Fruit fly (Drosophila melanogaster) whole organism, adult: ENCODE data around the gene Cpr64Aa.

ENCODE experiments used
- CG11617 ChIP-seq: fragments of 200-800 bp; sonication (Bioruptor generic); optimal IDR thresholded peaks from 2 replicates; lab custom pipeline; 2017; ENCODE audit warnings: mild to moderate bottlenecking, missing biosample characterization, missing genetic modification reagents, missing genetic modification characterization
- CG12768 ChIP-seq: fragments of 200-800 bp; sonication (Bioruptor generic); optimal IDR thresholded peaks from 2 replicates; lab custom pipeline; 2017; ENCODE audit warnings: missing biosample characterization, missing genetic modification characterization, mild to moderate bottlenecking, moderate library complexity, missing genetic modification reagents
- CG14711 ChIP-seq: fragments of 200-800 bp; sonication (Bioruptor generic); optimal IDR thresholded peaks from 2 replicates; lab custom pipeline; 2018; ENCODE audit warnings: missing biosample characterization, mild to moderate bottlenecking, missing genetic modification characterization, moderate library complexity
- CG1620 ChIP-seq: fragments of 200-800 bp; sonication (Bioruptor generic); optimal IDR thresholded peaks from 2 replicates; lab custom pipeline; 2016; ENCODE audit warnings: missing biosample characterization, missing genetic modification characterization
- CG33017 ChIP-seq: fragments of 200-800 bp; sonication (Bioruptor generic); optimal IDR thresholded peaks from 2 replicates; lab custom pipeline; 2018; ENCODE audit warnings: missing biosample characterization, mild to moderate bottlenecking, missing genetic modification characterization, moderate library complexity
- CG5204 ChIP-seq: fragments of 200-800 bp; sonication (Bioruptor generic); optimal IDR thresholded peaks from 2 replicates; lab custom pipeline; 2016; ENCODE audit warnings: missing biosample characterization, missing genetic modification characterization
- CG7045 ChIP-seq: fragments of 200-800 bp; sonication (Bioruptor generic); optimal IDR thresholded peaks from 2 replicates; lab custom pipeline; 2017; ENCODE audit warnings: missing biosample characterization, mild to moderate bottlenecking, missing genetic modification characterization
- CG7101 ChIP-seq: fragments of 200-800 bp; sonication (Bioruptor generic); optimal IDR thresholded peaks from 2 replicates; lab custom pipeline; 2018; ENCODE audit warnings: missing biosample characterization, mild to moderate bottlenecking, missing genetic modification characterization, moderate library complexity
- Clk ChIP-seq: fragments of 200-800 bp; sonication (Bioruptor generic); optimal IDR thresholded peaks from 2 replicates; lab custom pipeline; 2017; ENCODE audit warnings: missing biosample characterization, missing genetic modification characterization
- Crg-1 ChIP-seq: fragments of 200-800 bp; sonication (Bioruptor generic); optimal IDR thresholded peaks from 2 replicates; lab custom pipeline; 2016; ENCODE audit warnings: missing biosample characterization, missing genetic modification characterization
- Hr96 ChIP-seq: fragments of 200-800 bp; sonication (Bioruptor generic); optimal IDR thresholded peaks from 2 replicates; lab custom pipeline; 2016; ENCODE audit warnings: missing biosample characterization, missing genetic modification characterization
- Mnt ChIP-seq: fragments of 200-800 bp; sonication (Bioruptor generic); optimal IDR thresholded peaks from 2 replicates; lab custom pipeline; 2016; ENCODE audit warnings: missing biosample characterization, mild to moderate bottlenecking, missing genetic modification characterization
- bab1 ChIP-seq: fragments of 200-800 bp; sonication (Bioruptor generic); optimal IDR thresholded peaks from 3 replicates; lab custom pipeline; 2019; ENCODE audit warnings: missing biosample characterization, mild to moderate bottlenecking, missing genetic modification characterization, moderate library complexity
- cic ChIP-seq: fragments of 200-800 bp; sonication (Bioruptor generic); optimal IDR thresholded peaks from 2 replicates; lab custom pipeline; 2017; ENCODE audit warnings: missing biosample characterization, mild to moderate bottlenecking, missing genetic modification characterization, moderate library complexity
- cnc ChIP-seq, 2 experiments: fragments of >200 bp; optimal IDR thresholded peaks; 2 replicates each; lab custom pipeline; 2017
- kay ChIP-seq: fragments of 200-800 bp; sonication (Bioruptor generic); peaks from one replicate; lab custom pipeline; 2016; ENCODE audit warnings: missing biosample characterization, missing genetic modification characterization, borderline replicate concordance
- ovo ChIP-seq: fragments of 200-800 bp; sonication (Bioruptor generic); optimal IDR thresholded peaks from 2 replicates; lab custom pipeline; 2016; ENCODE audit warnings: missing biosample characterization, missing genetic modification characterization
- pad ChIP-seq: fragments of 200-800 bp; sonication (Bioruptor generic); optimal IDR thresholded peaks from 3 replicates; lab custom pipeline; 2017; ENCODE audit warnings: missing biosample characterization, missing genetic modification characterization, mild to moderate bottlenecking, moderate library complexity, missing genetic modification reagents
- tj ChIP-seq: fragments of 200-800 bp; sonication (Bioruptor generic); optimal IDR thresholded peaks from 3 replicates; lab custom pipeline; 2017; ENCODE audit warnings: missing biosample characterization, mild to moderate bottlenecking, missing genetic modification characterization, moderate library complexity
- toe ChIP-seq: fragments of 200-800 bp; sonication (Bioruptor generic); optimal IDR thresholded peaks from 2 replicates; lab custom pipeline; 2016; ENCODE audit warnings: missing biosample characterization, missing genetic modification characterization

Gene Cpr64Aa

dm6 chr3L:4232724-4233367, 23.9 kb upstream of the Cpr64Aa start:
- TF ChIP-seq kay (GFP tag; lab: Kevin White, UChicago) (peak; percentile 50), ovo (no peak), tj (GFP tag; lab: Kevin White, UChicago) (no peak), CG33017 (tag; lab: Kevin White, UChicago) (no peak)

- no peak for TF ChIP-seq bab1 (GFP tag; lab: Kevin White, UChicago)
- TF ChIP-seq tj (GFP tag; lab: Kevin White, UChicago): peak; percentile 89
Observed at dm6 chr3L:4232227-4232626, 23.2 kb upstream of the Cpr64Aa start.

dm6 chr3L:4231401-4232014, 22.5 kb upstream of the Cpr64Aa start:
- TF ChIP-seq ovo (no peak), CG14711 (tag; lab: Kevin White, UChicago) (no peak), tj (GFP tag; lab: Kevin White, UChicago) (no peak), CG1620 (GFP tag; lab: Kevin White, UChicago) (no peak), CG7045 (GFP tag; lab: Kevin White, UChicago) (no peak), Hr96 (no peak), CG7101 (tag; lab: Kevin White, UChicago) (no peak), kay (GFP tag; lab: Kevin White, UChicago) (no peak), CG12768 (no peak), cic (GFP tag; lab: Kevin White, UChicago) (no peak), Crg-1 (GFP tag; lab: Kevin White, UChicago) (no peak), CG5204 (GFP tag; lab: Kevin White, UChicago) (no peak)

dm6 chr3L:4230357-4230901, 21.5 kb upstream of the Cpr64Aa start:
- TF ChIP-seq CG33017 (tag; lab: Kevin White, UChicago): no peak
- TF ChIP-seq cnc (optimal IDR thresholded peaks at IDR 0.05; lab: Kevin White, UChicago): no peak
- TF ChIP-seq CG7045 (GFP tag; lab: Kevin White, UChicago): no peak
- no peak for TF ChIP-seq toe (GFP tag; lab: Kevin White, UChicago)
- no peak for TF ChIP-seq CG11617 (GFP tag; lab: Kevin White, UChicago)
- TF ChIP-seq CG7101 (tag; lab: Kevin White, UChicago): peak; percentile 4
- peak; percentile 3 for TF ChIP-seq tj (GFP tag; lab: Kevin White, UChicago)
- TF ChIP-seq CG1620 (GFP tag; lab: Kevin White, UChicago): no peak
- no peak for TF ChIP-seq ovo
- no peak for TF ChIP-seq Clk (GFP tag; lab: Kevin White, UChicago)
- peak; percentile 12 for TF ChIP-seq pad (GFP tag; lab: Kevin White, UChicago)
- TF ChIP-seq Hr96: peak; percentile 43
- TF ChIP-seq Crg-1 (GFP tag; lab: Kevin White, UChicago): no peak
- TF ChIP-seq CG14711 (tag; lab: Kevin White, UChicago): no peak
- no peak for TF ChIP-seq cic (GFP tag; lab: Kevin White, UChicago)
- no peak for TF ChIP-seq CG12768
- peak; percentile 2 for TF ChIP-seq bab1 (GFP tag; lab: Kevin White, UChicago)
- no peak for TF ChIP-seq Mnt (GFP tag; lab: Kevin White, UChicago)
- TF ChIP-seq CG5204 (GFP tag; lab: Kevin White, UChicago): no peak
- no peak for TF ChIP-seq kay (GFP tag; lab: Kevin White, UChicago)

- TF ChIP-seq CG1620 (GFP tag; lab: Kevin White, UChicago) (no peak), cnc (optimal IDR thresholded peaks at IDR 0.05; lab: Kevin White, UChicago) (no peak), toe (GFP tag; lab: Kevin White, UChicago) (no peak), CG33017 (tag; lab: Kevin White, UChicago) (no peak), Crg-1 (GFP tag; lab: Kevin White, UChicago) (no peak), tj (GFP tag; lab: Kevin White, UChicago) (no peak), cic (GFP tag; lab: Kevin White, UChicago) (no peak), CG11617 (GFP tag; lab: Kevin White, UChicago) (no peak), bab1 (GFP tag; lab: Kevin White, UChicago) (no peak), pad (GFP tag; lab: Kevin White, UChicago) (no peak), ovo (no peak), CG12768 (no peak), CG7045 (GFP tag; lab: Kevin White, UChicago) (no peak), CG14711 (tag; lab: Kevin White, UChicago) (no peak), CG7101 (tag; lab: Kevin White, UChicago) (no peak), CG5204 (GFP tag; lab: Kevin White, UChicago) (no peak), Hr96 (no peak), kay (GFP tag; lab: Kevin White, UChicago) (no peak), Mnt (GFP tag; lab: Kevin White, UChicago) (no peak)
Observed at dm6 chr3L:4229365-4229967, 20.5 kb upstream of the Cpr64Aa start.
